Worm (Caenorhabditis elegans): ENCODE data around the gene R02D3.8.

R02D3.8 gene

DNA sequence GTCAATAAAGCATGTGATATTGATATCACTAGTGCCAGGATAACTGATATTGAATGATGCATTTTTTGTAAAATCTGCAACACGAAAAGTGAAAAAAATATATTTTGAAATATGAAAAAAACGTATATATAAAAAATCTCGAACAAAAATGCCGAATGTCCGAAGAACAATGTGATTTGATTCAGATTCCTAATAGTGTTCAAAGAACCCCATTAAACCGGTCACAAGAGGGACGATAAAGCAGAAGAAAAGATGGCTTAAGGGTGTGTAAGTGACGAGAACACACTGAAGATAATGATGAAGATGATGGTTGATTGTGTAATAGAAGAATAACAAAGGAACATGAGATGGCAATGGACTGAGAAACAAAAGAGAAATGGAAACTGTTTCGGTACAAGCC, 31.0 kb upstream of the R02D3.8 start, which contains the start of gene T21D12.14:
Gene T21D12.14 (minus strand): TSS at position 101 of the 400 bp plus-strand sequence.
- peak; percentile 1 for TF ChIP-seq nhr-25 (tag; optimal IDR thresholded peaks at IDR 0.05)
- TF ChIP-seq ztf-11 (tag; optimal IDR thresholded peaks at IDR 0.05): no peak

ce11 chrIV:283347-283746, 26.3 kb upstream of the R02D3.8 start, which contains the start of gene best-19:
TSS of gene best-19 (plus strand) at chrIV:283647.
- peak; percentile 41 for TF ChIP-seq fkh-10 (GFP tag; optimal IDR thresholded peaks at IDR 0.05)
- TF ChIP-seq ceh-9 (tag; optimal IDR thresholded peaks at IDR 0.05): no peak

ce11 chrIV:282008-282407, 25.0 kb upstream of the R02D3.8 start:
- TF ChIP-seq eor-1 (tag; optimal IDR thresholded peaks at IDR 0.05): no peak
- TF ChIP-seq pha-4 (tag; optimal IDR thresholded peaks at IDR 0.05): peak; percentile 35

DNA sequence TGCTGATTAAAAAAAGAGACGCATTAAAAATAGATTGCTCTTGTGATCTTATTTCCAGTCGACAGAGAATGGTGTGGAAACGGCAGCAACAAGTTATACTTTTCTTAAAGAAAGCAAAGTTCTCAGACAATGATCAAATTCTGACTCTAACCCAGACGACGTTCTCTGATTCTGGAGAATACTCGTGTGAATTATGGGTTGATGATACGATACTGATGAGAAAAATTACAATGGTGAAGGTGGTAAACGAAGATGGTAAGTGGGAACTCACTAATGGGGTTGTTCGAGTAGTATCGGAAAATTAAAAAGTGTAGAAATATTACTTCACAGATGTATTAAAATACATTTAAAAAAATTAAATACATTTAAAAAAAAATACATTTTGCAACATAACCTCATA, 21.3 kb upstream of the R02D3.8 start:
- no peak for TF ChIP-seq snpc-4 (tag; optimal IDR thresholded peaks at IDR 0.05)
- no peak for TF ChIP-seq egl-27 (tag; optimal IDR thresholded peaks at IDR 0.05)
- TF ChIP-seq nhr-67 (tag; optimal IDR thresholded peaks at IDR 0.05): no peak
- no peak for TF ChIP-seq nfya-1 (tag; optimal IDR thresholded peaks at IDR 0.05; ENCODE audit: insufficient read depth)
- TF ChIP-seq ZK546.5 (tag; optimal IDR thresholded peaks at IDR 0.05): no peak
- TF ChIP-seq mml-1 (tag; optimal IDR thresholded peaks at IDR 0.05): no peak
- no peak for TF ChIP-seq tbx-2 (tag; optimal IDR thresholded peaks at IDR 0.05)
- no peak for TF ChIP-seq nhr-12 (tag; optimal IDR thresholded peaks at IDR 0.05)
- TF ChIP-seq eor-1 (tag; optimal IDR thresholded peaks at IDR 0.05): no peak
- no peak for TF ChIP-seq egl-5 (tag; optimal IDR thresholded peaks at IDR 0.05)

- TF ChIP-seq sea-2 (GFP tag; optimal IDR thresholded peaks at IDR 0.05): no peak
- no peak for TF ChIP-seq tbx-2 (tag; optimal IDR thresholded peaks at IDR 0.05)
- peak; percentile 68 for TF ChIP-seq pqm-1 (tag; optimal IDR thresholded peaks at IDR 0.05)
- peak; percentile 62 for TF ChIP-seq elt-2 (tag; optimal IDR thresholded peaks at IDR 0.05)
- TF ChIP-seq pha-4 (tag; optimal IDR thresholded peaks at IDR 0.05): peak; percentile 30
These were observed 18.1 kb upstream of the R02D3.8 start for ce11 chrIV:275146-275545.

- no peak for TF ChIP-seq nhr-76 (tag; optimal IDR thresholded peaks at IDR 0.05)
- peak; percentile 65 for TF ChIP-seq ceh-28 (tag; optimal IDR thresholded peaks at IDR 0.05)
- no peak for TF ChIP-seq R02D3.7 (tag; optimal IDR thresholded peaks at IDR 0.05)
- peak; percentile 97 for TF ChIP-seq elt-2 (tag; optimal IDR thresholded peaks at IDR 0.05)
- peak; percentile 98 for TF ChIP-seq pqm-1 (tag; optimal IDR thresholded peaks at IDR 0.05)
- TF ChIP-seq nfya-1 (tag; optimal IDR thresholded peaks at IDR 0.05; ENCODE audit: insufficient read depth): peak; percentile 29
- peak; percentile 82 for TF ChIP-seq pha-4 (tag; optimal IDR thresholded peaks at IDR 0.05)
- no peak for TF ChIP-seq daf-12 (tag; optimal IDR thresholded peaks at IDR 0.05)
- TF ChIP-seq nhr-43 (tag; optimal IDR thresholded peaks at IDR 0.05; ENCODE audit: poor library complexity, severe bottlenecking): peak; percentile 0
- TF ChIP-seq fkh-2 (tag; optimal IDR thresholded peaks at IDR 0.05): no peak
- TF ChIP-seq fkh-10 (GFP tag; optimal IDR thresholded peaks at IDR 0.05): no peak
- TF ChIP-seq elt-3 (tag; optimal IDR thresholded peaks at IDR 0.05): peak in 2 of 3 experiments; percentile 17 to 58
- no peak for TF ChIP-seq nhr-77 (tag; optimal IDR thresholded peaks at IDR 0.05)
- peak; percentile 76 for TF ChIP-seq nhr-23 (tag; optimal IDR thresholded peaks at IDR 0.05)
- no peak for TF ChIP-seq snpc-4 (tag; optimal IDR thresholded peaks at IDR 0.05)
- peak; percentile 82 for TF ChIP-seq jun-1 (tag; optimal IDR thresholded peaks at IDR 0.05)
- no peak for TF ChIP-seq skn-1 (tag; optimal IDR thresholded peaks at IDR 0.05)
These were observed 17.2 kb upstream of the R02D3.8 start, which contains the start of gene sma-10 for ce11 chrIV:274185-274584. TSS of gene sma-10 (plus strand) at chrIV:274420.

- TF ChIP-seq nhr-76 (tag; optimal IDR thresholded peaks at IDR 0.05) (no peak), nhr-67 (tag; optimal IDR thresholded peaks at IDR 0.05) (no peak), hmg-11 (tag; optimal IDR thresholded peaks at IDR 0.05) (no peak), nhr-11 (tag; optimal IDR thresholded peaks at IDR 0.05) (no peak), fkh-10 (GFP tag; optimal IDR thresholded peaks at IDR 0.05) (no peak), daf-12 (tag; optimal IDR thresholded peaks at IDR 0.05) (no peak), egl-5 (tag; optimal IDR thresholded peaks at IDR 0.05) (no peak)
These were observed 16.3 kb upstream of the R02D3.8 start, which contains the start of gene srh-282 for ce11 chrIV:273299-273698. TSS of gene srh-282 (minus strand) at chrIV:273399.

Measured in whole organism, L3 larva.